Fruit fly (Drosophila melanogaster): ENCODE results near the gene mus302.

mus302 gene

DNA sequence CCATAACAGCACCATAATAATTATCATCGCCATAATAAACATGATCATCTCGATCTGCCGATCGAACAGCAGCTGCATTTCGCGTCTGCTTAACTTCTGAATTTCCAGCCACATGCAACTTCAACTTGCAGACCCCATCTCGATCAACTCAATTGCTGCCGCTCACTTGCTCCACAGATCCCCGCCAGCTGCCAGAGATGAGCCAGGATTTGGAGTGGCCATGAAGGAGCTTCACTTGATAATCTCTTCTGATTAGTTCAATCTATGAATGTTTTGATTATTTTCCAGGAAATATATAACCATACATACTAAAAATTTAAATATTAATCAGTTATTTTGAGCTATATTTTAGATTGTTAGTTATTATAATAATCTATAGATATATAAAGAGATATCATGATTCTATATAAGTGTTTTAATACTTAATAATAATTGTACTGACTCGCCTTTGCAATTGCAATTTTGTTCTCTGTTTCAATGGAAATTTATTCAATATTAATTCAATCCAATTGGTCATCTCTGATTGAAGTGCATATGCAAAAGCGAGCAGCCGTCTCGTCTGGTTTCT is 28.0 kb downstream of the mus302 start (continued):
- TF ChIP-seq esn (GFP tag; optimal IDR thresholded peaks at IDR 0.05) (no peak), fd59A (GFP tag; optimal IDR thresholded peaks at IDR 0.05) (no peak), OdsH (GFP tag; optimal IDR thresholded peaks at IDR 0.05) (no peak), Eip93F (GFP tag; optimal IDR thresholded peaks at IDR 0.05) (no peak), Eip75B (GFP tag; optimal IDR thresholded peaks at IDR 0.05) (no peak), svp (GFP tag) (peak; percentile 33), CG4318 (GFP tag; optimal IDR thresholded peaks at IDR 0.05) (peak; percentile 37), vri (GFP tag; optimal IDR thresholded peaks at IDR 0.05) (no peak), CG10669 (GFP tag; optimal IDR thresholded peaks at IDR 0.05) (peak; percentile 13), achi (GFP tag; optimal IDR thresholded peaks at IDR 0.05) (no peak)

dm6 chr3L:16750750-16751149 is 28.8 kb downstream of the mus302 start:
- TF ChIP-seq Ets96B (tag; optimal IDR thresholded peaks at IDR 0.05) (peak; percentile 3), CG15336 (GFP tag; IDR thresholded peaks at IDR 0.05) (peak; percentile 65), Hr39 (GFP tag; optimal IDR thresholded peaks at IDR 0.05) (no peak), Hr4 (GFP tag; optimal IDR thresholded peaks at IDR 0.05) (no peak), CG32006 (GFP tag; optimal IDR thresholded peaks at IDR 0.05) (peak; percentile 25), CG11762 (GFP tag; optimal IDR thresholded peaks at IDR 0.05; ENCODE audit: insufficient read depth) (no peak), svp (GFP tag) (no peak), Eip78C (GFP tag) (peak; percentile 37), Eip75B (GFP tag; optimal IDR thresholded peaks at IDR 0.05) (no peak), CG31627 (GFP tag; optimal IDR thresholded peaks at IDR 0.05) (no peak), CG8119 (GFP tag; IDR thresholded peaks at IDR 0.05) (peak; percentile 35; the same call in 2 of the 3 replicates), spab (GFP tag; optimal IDR thresholded peaks at IDR 0.05) (no peak), salr (GFP tag; optimal IDR thresholded peaks at IDR 0.05) (peak in 1 of 2 experiments; percentile 12), achi (GFP tag; optimal IDR thresholded peaks at IDR 0.05) (peak; percentile 10)

DNA sequence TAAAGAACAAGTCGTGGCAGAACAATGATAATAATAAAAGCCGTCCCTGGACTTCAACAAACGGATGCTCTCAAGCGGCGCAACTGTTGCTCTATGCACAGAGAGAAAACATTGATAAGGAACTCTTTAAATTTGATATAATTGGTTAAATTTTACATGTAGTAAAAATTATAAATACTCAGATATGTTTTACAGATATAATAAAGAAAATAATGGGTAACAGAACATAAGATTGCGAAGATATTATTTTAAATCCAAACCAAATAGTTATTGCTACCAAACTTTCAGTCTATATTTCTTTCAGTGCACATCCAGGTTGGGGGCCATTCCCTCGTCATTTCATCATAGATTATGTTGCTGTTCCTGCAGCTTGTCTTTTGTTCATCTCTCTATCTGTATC is 29.8 kb downstream of the mus302 start:
- TF ChIP-seq CG16779 (tag; optimal IDR thresholded peaks at IDR 0.05), result peak; percentile 35
- peak; percentile 86 for TF ChIP-seq Eip78C (GFP tag)
- TF ChIP-seq dsx (GFP tag; optimal IDR thresholded peaks at IDR 0.05; ENCODE audit: poor library complexity, severe bottlenecking), result peak; percentile 61
- TF ChIP-seq CG15336 (GFP tag; IDR thresholded peaks at IDR 0.05), result peak; percentile 60; the same call in 1 of the 2 replicates
- no peak for TF ChIP-seq Smox (GFP tag; optimal IDR thresholded peaks at IDR 0.05)
- TF ChIP-seq CG4318 (GFP tag; optimal IDR thresholded peaks at IDR 0.05), result peak; percentile 19
- TF ChIP-seq acj6 (GFP tag; optimal IDR thresholded peaks at IDR 0.05), result peak; percentile 29
- no peak for TF ChIP-seq Hr38 (GFP tag; optimal IDR thresholded peaks at IDR 0.05)
- TF ChIP-seq salr (GFP tag; optimal IDR thresholded peaks at IDR 0.05), result peak in 1 of 2 experiments; percentile 65
- peak; percentile 48 for TF ChIP-seq achi (GFP tag; optimal IDR thresholded peaks at IDR 0.05)
- peak; percentile 65 for TF ChIP-seq CG10631 (GFP tag; optimal IDR thresholded peaks at IDR 0.05)
- TF ChIP-seq lz (GFP tag; optimal IDR thresholded peaks at IDR 0.05), result no peak
- no peak for TF ChIP-seq CG1621 (tag; optimal IDR thresholded peaks at IDR 0.05)
- no peak for TF ChIP-seq fd85E (GFP tag; optimal IDR thresholded peaks at IDR 0.05)
- TF ChIP-seq pdm3 (GFP tag; optimal IDR thresholded peaks at IDR 0.05), result no peak
- peak; percentile 64 for TF ChIP-seq Lpt (GFP tag; optimal IDR thresholded peaks at IDR 0.05)
- no peak for TF ChIP-seq Sox102F (GFP tag; optimal IDR thresholded peaks at IDR 0.05)
- TF ChIP-seq CG6808 (GFP tag; optimal IDR thresholded peaks at IDR 0.05), result peak; percentile 64
- no peak for TF ChIP-seq CG6792 (GFP tag; optimal IDR thresholded peaks at IDR 0.05)
- peak; percentile 61 for TF ChIP-seq spab (GFP tag; optimal IDR thresholded peaks at IDR 0.05)
- peak; percentile 42 for TF ChIP-seq CG11762 (GFP tag; optimal IDR thresholded peaks at IDR 0.05; ENCODE audit: insufficient read depth)
- TF ChIP-seq svp (GFP tag), result peak; percentile 30
- no peak for TF ChIP-seq Blimp-1 (GFP tag; optimal IDR thresholded peaks at IDR 0.05)
- peak; percentile 27 for TF ChIP-seq CG9139 (GFP tag; optimal IDR thresholded peaks at IDR 0.05)
- peak; percentile 32 to 59 for TF ChIP-seq ss (GFP tag; optimal IDR thresholded peaks at IDR 0.05)
- TF ChIP-seq esn (GFP tag; optimal IDR thresholded peaks at IDR 0.05), result no peak
- peak; percentile 69 for TF ChIP-seq CG32006 (GFP tag; optimal IDR thresholded peaks at IDR 0.05)
- TF ChIP-seq CG34406 (GFP tag; optimal IDR thresholded peaks at IDR 0.05), result no peak
- no peak for TF ChIP-seq Eip93F (GFP tag; optimal IDR thresholded peaks at IDR 0.05)
- TF ChIP-seq Met (GFP tag; optimal IDR thresholded peaks at IDR 0.05), result no peak
- TF ChIP-seq dac (GFP tag; optimal IDR thresholded peaks at IDR 0.05), result peak; percentile 24
- TF ChIP-seq CG6276 (GFP tag; optimal IDR thresholded peaks at IDR 0.05), result peak; percentile 63
- TF ChIP-seq fd59A (GFP tag; optimal IDR thresholded peaks at IDR 0.05), result peak; percentile 47
- no peak for TF ChIP-seq topi (GFP tag; optimal IDR thresholded peaks at IDR 0.05)
- no peak for TF ChIP-seq Ets21C (GFP tag; optimal IDR thresholded peaks at IDR 0.05)
- TF ChIP-seq cyc (GFP tag; optimal IDR thresholded peaks at IDR 0.05), result no peak

Data from whole organism, prepupa.